Fruit fly (Drosophila melanogaster) whole organism, wandering third instar larva: Measurements from ENCODE around the gene CG9391.

Experiments
- Hr78 ChIP-seq: fragments of >200 bp; optimal IDR thresholded peaks from 2 replicates; lab custom pipeline; 2017; ENCODE audit warnings: missing biosample characterization, missing genetic modification characterization
- Jra ChIP-seq: sonication (Bioruptor generic); optimal IDR thresholded peaks from 2 replicates; lab custom pipeline; 2016; ENCODE audit warnings: missing biosample characterization, missing genetic modification characterization
- Myc ChIP-seq: fragments of >200 bp; optimal IDR thresholded peaks from 2 replicates; lab custom pipeline; 2017
- Rel ChIP-seq, 2 experiments: fragments of 200-800 bp; sonication (Bioruptor generic) in 1 of 2; optimal IDR thresholded peaks; 2 replicates in 1 of 2; 3 replicates in 1 of 2; lab custom pipeline; 2016 to 2019; ENCODE audit warnings: mild to moderate bottlenecking in 2 of 2, missing biosample characterization in 2 of 2, missing genetic modification characterization in 2 of 2, moderate library complexity in 1 of 2
- dl ChIP-seq, 2 experiments: fragments of 175-275, 200-275 bp in 1 of 2; fragments of 200-275 bp in 1 of 2; sonication (Bioruptor generic); optimal IDR thresholded peaks; lab custom pipeline; 2018; ENCODE audit warnings: mild to moderate bottlenecking in 2 of 2, missing biosample characterization in 2 of 2, missing genetic modification characterization in 2 of 2, moderate library complexity in 2 of 2; ENCODE audit not compliant: partially characterized antibody in 2 of 2, insufficient read depth in 1 of 2
- dmrt93B ChIP-seq: fragments of 200-800 bp; sonication (Bioruptor generic); optimal IDR thresholded peaks from 2 replicates; lab custom pipeline; 2018; ENCODE audit warnings: missing biosample characterization, mild to moderate bottlenecking, missing genetic modification characterization
- psq ChIP-seq: fragments of 200-800 bp; sonication (Bioruptor generic); optimal IDR thresholded peaks from 3 replicates; lab custom pipeline; 2017; ENCODE audit warnings: missing biosample characterization, mild to moderate bottlenecking, missing genetic modification characterization, moderate library complexity
- sv ChIP-seq: fragments of 200-800 bp; sonication (Bioruptor generic); optimal IDR thresholded peaks from 3 replicates; lab custom pipeline; 2016; ENCODE audit warnings: missing biosample characterization, missing genetic modification characterization
- tai ChIP-seq: sonication (Bioruptor generic); optimal IDR thresholded peaks from 2 replicates; lab custom pipeline; 2016; ENCODE audit warnings: missing biosample characterization, missing genetic modification characterization
- usp ChIP-seq: fragments of >200 bp; optimal IDR thresholded peaks from 2 replicates; lab custom pipeline; 2017; ENCODE audit warnings: missing biosample characterization, missing genetic modification characterization

DNA sequence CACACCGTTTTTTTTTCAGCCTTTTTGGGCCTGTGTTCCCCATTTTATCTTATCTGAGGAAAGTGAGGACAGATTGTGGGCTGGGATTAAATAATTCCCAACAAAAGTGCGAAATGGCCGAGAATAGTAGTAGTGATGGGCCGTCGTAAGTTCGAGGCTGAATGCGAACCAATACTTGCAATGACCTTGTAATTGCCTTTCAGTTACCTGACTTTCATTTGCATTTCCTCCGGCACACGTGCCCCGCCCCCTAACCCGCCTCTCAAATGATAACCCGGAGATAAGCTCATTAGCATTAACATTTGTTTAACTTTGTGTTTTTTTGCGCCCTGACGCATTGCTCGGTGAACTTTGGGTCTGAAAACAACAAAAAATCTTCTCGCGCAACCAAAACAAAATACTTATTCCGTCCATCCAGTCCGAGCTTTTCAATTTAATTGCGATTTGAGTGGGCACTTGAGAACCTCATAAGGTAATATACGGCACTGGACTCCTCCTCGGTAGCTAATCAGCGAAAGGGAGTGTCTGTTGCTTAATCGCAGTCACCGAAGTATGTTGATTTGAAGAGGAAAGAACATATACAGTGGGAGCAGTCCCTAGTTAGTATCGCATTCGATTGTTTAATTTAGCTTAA lies 9.9 kb upstream of the CG9391 start:
- no peak for TF ChIP-seq dl (GFP tag; optimal IDR thresholded peaks at IDR 0.05; lab: Kevin White, UChicago; ENCODE audit: insufficient read depth in 1 of 2, partially characterized antibody in 2 of 2)
- no peak for TF ChIP-seq Rel (GFP tag; optimal IDR thresholded peaks at IDR 0.05; lab: Kevin White, UChicago)
- peak; percentile 15 for TF ChIP-seq Rel (tag; optimal IDR thresholded peaks at IDR 0.05; lab: Kevin White, UChicago)
- no peak for TF ChIP-seq Jra (GFP tag; lab: Kevin White, UChicago)
- no peak for TF ChIP-seq tai (GFP tag; lab: Kevin White, UChicago)
- no peak for TF ChIP-seq psq (GFP tag; lab: Kevin White, UChicago)
- no peak for TF ChIP-seq Hr78 (GFP tag; lab: Kevin White, UChicago)
- no peak for TF ChIP-seq Myc (lab: Kevin White, UChicago)
- no peak for TF ChIP-seq usp (GFP tag; lab: Kevin White, UChicago)
- no peak for TF ChIP-seq dmrt93B
- TF ChIP-seq sv (GFP tag; lab: Kevin White, UChicago): no peak
